Worm (Caenorhabditis elegans) whole organism, L1 larva: ENCODE data around the gene C45G9.11.

Source experiments
- C04F5.9 ChIP-seq: sonication (generic microtip); optimal IDR thresholded peaks from 2 replicates; lab custom pipeline; 2016; ENCODE audit warnings: missing genetic modification characterization, missing compliant biosample characterization
- C34B4.2 ChIP-seq: sonication (generic microtip); optimal IDR thresholded peaks from 2 replicates; lab custom pipeline; 2017; ENCODE audit warnings: mild to moderate bottlenecking, missing genetic modification characterization, missing compliant biosample characterization
- F16B12.6 ChIP-seq: fragments of 150-350 bp; optimal IDR thresholded peaks from 2 replicates; lab custom pipeline; 2014; ENCODE audit warnings: missing biosample characterization, missing genetic modification characterization
- alr-1 ChIP-seq: fragments of 200-800 bp; sonication (Bioruptor generic); optimal IDR thresholded peaks from 2 replicates; lab custom pipeline; 2018; ENCODE audit warnings: borderline replicate concordance, mild to moderate bottlenecking, missing genetic modification characterization, missing compliant biosample characterization
- aly-2 ChIP-seq: fragments of 150-350 bp; optimal IDR thresholded peaks from 2 replicates; lab custom pipeline; 2014; ENCODE audit warnings: missing biosample characterization, missing genetic modification characterization
- ceh-63 ChIP-seq: fragments of 200-800 bp; sonication (Bioruptor generic); optimal IDR thresholded peaks from 2 replicates; lab custom pipeline; 2018; ENCODE audit warnings: mild to moderate bottlenecking, missing genetic modification characterization, missing compliant biosample characterization
- ceh-82 ChIP-seq, 3 experiments: fragments of 150-350 bp in 1 of 3; sonication (generic microtip) in 2 of 3; optimal IDR thresholded peaks; 2 replicates each; lab custom pipeline; 2014 to 2017; ENCODE audit warnings: missing biosample characterization in 3 of 3, missing genetic modification characterization in 3 of 3
- ceh-88 ChIP-seq: fragments of 200-800 bp; sonication (Bioruptor generic); IDR thresholded peaks from 2 replicates; pipeline ENCODE4 v1.3.6; 2022; ENCODE audit warnings: missing genetic modification characterization, missing compliant biosample characterization
- ces-1 ChIP-seq: fragments of 150-350 bp; optimal IDR thresholded peaks from 2 replicates; lab custom pipeline; 2014; ENCODE audit warnings: missing biosample characterization, missing genetic modification reagents, missing genetic modification characterization
- dpl-1 ChIP-seq, 3 experiments: fragments of 150-350 bp in 2 of 3; sonication (generic microtip) in 1 of 3; optimal IDR thresholded peaks; 2 replicates each; lab custom pipeline; 2014 to 2017; ENCODE audit warnings: missing biosample characterization in 3 of 3, missing genetic modification characterization in 3 of 3, missing genetic modification reagents in 3 of 3
- efl-3 ChIP-seq: fragments of 200-800 bp; sonication (Bioruptor generic); optimal IDR thresholded peaks from 2 replicates; lab custom pipeline; 2018; ENCODE audit warnings: mild to moderate bottlenecking, missing genetic modification characterization, missing compliant biosample characterization
- elt-2 ChIP-seq: sonication (generic microtip); optimal IDR thresholded peaks from 2 replicates; lab custom pipeline; 2016; ENCODE audit warnings: missing genetic modification characterization, mild to moderate bottlenecking, inconsistent platforms, missing compliant biosample characterization, missing genetic modification reagents
- elt-3 ChIP-seq, 6 experiments: fragments of 150-350 bp in 1 of 6; sonication (generic microtip); optimal IDR thresholded peaks; 2 replicates each; lab custom pipeline; 2017 to 2018; ENCODE audit warnings: missing biosample characterization in 6 of 6, missing genetic modification characterization in 6 of 6, inconsistent platforms in 1 of 6
- fkh-4 ChIP-seq: sonication (generic microtip); optimal IDR thresholded peaks from 2 replicates; lab custom pipeline; 2016; ENCODE audit warnings: missing compliant biosample characterization, missing genetic modification characterization, borderline replicate concordance
- irx-1 ChIP-seq: sonication (generic microtip); optimal IDR thresholded peaks from 2 replicates; lab custom pipeline; 2016; ENCODE audit warnings: missing genetic modification characterization, missing compliant biosample characterization
- isw-1 ChIP-seq: fragments of 200-800 bp; sonication (Bioruptor generic); IDR thresholded peaks from 2 replicates; pipeline ENCODE4 v1.3.6; 2022; ENCODE audit warnings: missing genetic modification characterization, missing compliant biosample characterization
- jun-1 ChIP-seq: fragments of 150-350 bp; optimal IDR thresholded peaks from 2 replicates; lab custom pipeline; 2014; ENCODE audit warnings: missing biosample characterization, missing genetic modification reagents, missing genetic modification characterization
- lin-15B ChIP-seq: fragments of 150-350 bp; sonication (generic microtip); optimal IDR thresholded peaks from 3 replicates; lab custom pipeline; 2014; ENCODE audit warnings: missing biosample characterization, missing genetic modification characterization
- lin-39 ChIP-seq: fragments of 150-350 bp; optimal IDR thresholded peaks from 2 replicates; lab custom pipeline; 2014; ENCODE audit warnings: missing biosample characterization, missing genetic modification reagents, missing genetic modification characterization
- mab-9 ChIP-seq: fragments of 200-800 bp; sonication (Bioruptor generic); IDR thresholded peaks from 2 replicates; pipeline ENCODE4 v1.3.6; 2022; ENCODE audit warnings: missing genetic modification reagents, missing genetic modification characterization, missing compliant biosample characterization
- mdl-1 ChIP-seq, 2 experiments: fragments of 150-350 bp; optimal IDR thresholded peaks; 2 replicates each; lab custom pipeline; 2014 to 2017; ENCODE audit warnings: missing biosample characterization in 2 of 2, missing genetic modification characterization in 2 of 2, inconsistent platforms in 1 of 2
- mep-1 ChIP-seq: fragments of 150-350 bp; optimal IDR thresholded peaks from 2 replicates; lab custom pipeline; 2014; ENCODE audit warnings: missing biosample characterization, missing genetic modification characterization
- nhr-12 ChIP-seq: sonication (generic microtip); optimal IDR thresholded peaks from 2 replicates; lab custom pipeline; 2017; ENCODE audit warnings: missing biosample characterization, missing genetic modification characterization
- nhr-19 ChIP-seq: fragments of 200-800 bp; sonication (Bioruptor generic); conservative IDR thresholded peaks from 2 replicates; pipeline ENCODE4 v1.3.6; 2022; ENCODE audit warnings: missing genetic modification characterization, missing compliant biosample characterization
- nhr-20 ChIP-seq: sonication (generic microtip); optimal IDR thresholded peaks from 2 replicates; lab custom pipeline; 2016; ENCODE audit warnings: mild to moderate bottlenecking, missing genetic modification characterization, missing compliant biosample characterization
- nhr-237 ChIP-seq: fragments of 150-350 bp; optimal IDR thresholded peaks from 2 replicates; lab custom pipeline; 2014; ENCODE audit warnings: missing biosample characterization, missing genetic modification characterization
- nhr-47 ChIP-seq: sonication (generic microtip); optimal IDR thresholded peaks from 2 replicates; lab custom pipeline; 2016; ENCODE audit warnings: mild to moderate bottlenecking, missing genetic modification characterization, moderate library complexity, missing compliant biosample characterization
- nhr-71 ChIP-seq: sonication (generic microtip); optimal IDR thresholded peaks from 2 replicates; lab custom pipeline; 2016; ENCODE audit warnings: mild to moderate bottlenecking, missing genetic modification characterization, moderate library complexity, missing compliant biosample characterization
- nhr-77 ChIP-seq: fragments of 150-350 bp; optimal IDR thresholded peaks from 2 replicates; lab custom pipeline; 2014; ENCODE audit warnings: missing biosample characterization, missing genetic modification characterization
- nhr-84 ChIP-seq: sonication (generic microtip); optimal IDR thresholded peaks from 2 replicates; lab custom pipeline; 2017; ENCODE audit warnings: missing biosample characterization, missing genetic modification characterization
- nhr-85 ChIP-seq: sonication (generic microtip); peaks from one replicate; lab custom pipeline; 2016; ENCODE audit warnings: missing genetic modification characterization, inconsistent platforms, missing compliant biosample characterization
- pag-3 ChIP-seq: sonication (generic microtip); optimal IDR thresholded peaks from 2 replicates; lab custom pipeline; 2017; ENCODE audit warnings: missing genetic modification characterization, mild to moderate bottlenecking, missing compliant biosample characterization, antibody characterized with exemption, borderline replicate concordance; ENCODE audit not compliant: insufficient read depth
- pqm-1 ChIP-seq: sonication (generic microtip); optimal IDR thresholded peaks from 3 replicates; lab custom pipeline; 2017; ENCODE audit warnings: missing biosample characterization, missing genetic modification characterization
- skn-1 ChIP-seq: fragments of 150-350 bp; optimal IDR thresholded peaks from 2 replicates; lab custom pipeline; 2014; ENCODE audit warnings: missing biosample characterization, missing genetic modification characterization
- snpc-4 ChIP-seq: fragments of 150-350 bp; optimal IDR thresholded peaks from 2 replicates; lab custom pipeline; 2014; ENCODE audit warnings: missing biosample characterization, missing genetic modification characterization
- snu-23 ChIP-seq: sonication (generic microtip); optimal IDR thresholded peaks from 2 replicates; lab custom pipeline; 2016; ENCODE audit warnings: missing genetic modification characterization, missing compliant biosample characterization
- sox-4 ChIP-seq: sonication (generic microtip); optimal IDR thresholded peaks from 2 replicates; lab custom pipeline; 2016; ENCODE audit warnings: missing genetic modification characterization, missing compliant biosample characterization
- sptf-1 ChIP-seq: fragments of 150-350 bp; optimal IDR thresholded peaks from 2 replicates; lab custom pipeline; 2014; ENCODE audit warnings: missing biosample characterization, missing genetic modification characterization
- tbx-2 ChIP-seq: sonication (generic microtip); optimal IDR thresholded peaks from 2 replicates; lab custom pipeline; 2016; ENCODE audit warnings: missing genetic modification characterization, missing compliant biosample characterization
- tlp-1 ChIP-seq: fragments of 150-350 bp; optimal IDR thresholded peaks from 2 replicates; lab custom pipeline; 2014; ENCODE audit warnings: missing biosample characterization, missing genetic modification characterization
- unc-130 ChIP-seq: fragments of 150-350 bp; optimal IDR thresholded peaks from 2 replicates; lab custom pipeline; 2017; ENCODE audit warnings: missing biosample characterization, missing genetic modification characterization, inconsistent platforms
- unc-30 ChIP-seq: sonication (generic microtip); optimal IDR thresholded peaks from 2 replicates; lab custom pipeline; 2017; ENCODE audit warnings: missing biosample characterization, missing genetic modification characterization
- unc-62 ChIP-seq: fragments of 150-350 bp; optimal IDR thresholded peaks from 2 replicates; lab custom pipeline; 2014; ENCODE audit warnings: missing biosample characterization, missing genetic modification reagents, missing genetic modification characterization
- unc-98 ChIP-seq: fragments of 200-800 bp; sonication (Bioruptor generic); IDR thresholded peaks from 2 replicates; pipeline ENCODE4 v1.3.6; 2022; ENCODE audit warnings: missing genetic modification characterization, missing compliant biosample characterization
- vab-15 ChIP-seq: sonication (generic microtip); optimal IDR thresholded peaks from 2 replicates; lab custom pipeline; 2017; ENCODE audit warnings: missing genotype, mild to moderate bottlenecking, missing genetic modification characterization, missing compliant biosample characterization
- xbp-1 ChIP-seq: sonication (generic microtip); optimal IDR thresholded peaks from 2 replicates; lab custom pipeline; 2016; ENCODE audit warnings: missing genetic modification characterization, missing compliant biosample characterization
- zag-1 ChIP-seq: fragments of 150-350 bp; optimal IDR thresholded peaks from 2 replicates; lab custom pipeline; 2014; ENCODE audit warnings: missing biosample characterization, missing genetic modification characterization
- zip-4 ChIP-seq: fragments of 200-800 bp; sonication (Bioruptor generic); optimal IDR thresholded peaks from 2 replicates; lab custom pipeline; 2018; ENCODE audit warnings: mild to moderate bottlenecking, missing genetic modification characterization, moderate library complexity, missing compliant biosample characterization
- ztf-11 ChIP-seq, 2 experiments: sonication (generic microtip); optimal IDR thresholded peaks; 2 replicates each; lab custom pipeline; 2016 to 2017; ENCODE audit warnings: missing genetic modification characterization in 2 of 2, missing biosample characterization in 1 of 2, missing compliant biosample characterization in 1 of 2

Gene C45G9.11

ce11 chrIII:5080700-5081572 is 12.4 kb upstream of the C45G9.11 start (continued):
- peak; percentile 49 for TF ChIP-seq aly-2 (tag; lab: Kevin White, UChicago)
- TF ChIP-seq ztf-11 (tag; optimal IDR thresholded peaks at IDR 0.05; lab: Kevin White, UChicago) = peak in 1 of 2 experiments; percentile 84
- peak; percentile 21 for TF ChIP-seq F16B12.6 (tag; lab: Kevin White, UChicago)
- TF ChIP-seq nhr-20 (tag; lab: Kevin White, UChicago) = peak; percentile 87
- TF ChIP-seq ceh-63 (GFP tag; lab: Kevin White, UChicago) = no peak

ce11 chrIII:5078062-5078461 is 9.5 kb upstream of the C45G9.11 start:
- TF ChIP-seq mab-9 = no peak
- peak in 2 of 3 experiments; percentile 36 to 56 for TF ChIP-seq dpl-1 (GFP tag; optimal IDR thresholded peaks at IDR 0.05; lab: Kevin White, UChicago)
- peak; percentile 80 for TF ChIP-seq nhr-47 (tag; lab: Kevin White, UChicago)
- TF ChIP-seq ces-1 (GFP tag; lab: Kevin White, UChicago) = no peak
- peak; percentile 97 for TF ChIP-seq nhr-19
- TF ChIP-seq skn-1 (tag; lab: Kevin White, UChicago) = peak; percentile 90
- no peak for TF ChIP-seq isw-1 (GFP tag; lab: Robert Waterston, UW)
- TF ChIP-seq zip-4 (GFP tag; lab: Kevin White, UChicago) = no peak
- no peak for TF ChIP-seq C34B4.2 (tag; lab: Kevin White, UChicago)
- peak; percentile 45 for TF ChIP-seq nhr-77 (tag; lab: Kevin White, UChicago)
- TF ChIP-seq snu-23 (GFP tag; lab: Kevin White, UChicago) = peak; percentile 87
- peak in 3 of 6 experiments; percentile 18 to 95 (median 72) for TF ChIP-seq elt-3 (tag; optimal IDR thresholded peaks at IDR 0.05; lab: Kevin White, UChicago)
- TF ChIP-seq tlp-1 (tag; lab: Kevin White, UChicago) = no peak
- no peak for TF ChIP-seq unc-98 (GFP tag; lab: Robert Waterston, UW)
- TF ChIP-seq C04F5.9 (tag; lab: Kevin White, UChicago) = peak; percentile 13
- TF ChIP-seq nhr-20 (tag; lab: Kevin White, UChicago) = peak; percentile 96
- no peak for TF ChIP-seq sox-4 (tag; lab: Kevin White, UChicago)
- TF ChIP-seq unc-130 (tag; lab: Kevin White, UChicago) = peak; percentile 90
- no peak for TF ChIP-seq vab-15 (tag; lab: Kevin White, UChicago)
- TF ChIP-seq unc-30 (tag; lab: Kevin White, UChicago) = no peak
- TF ChIP-seq unc-62 (GFP tag; lab: Kevin White, UChicago) = no peak
- peak; percentile 94 for TF ChIP-seq nhr-71
- no peak for TF ChIP-seq pag-3 (tag; lab: Kevin White, UChicago)
- no peak for TF ChIP-seq sptf-1 (tag; lab: Kevin White, UChicago)
- TF ChIP-seq irx-1 = peak; percentile 41
- TF ChIP-seq ceh-88 = no peak
- TF ChIP-seq xbp-1 (tag; lab: Kevin White, UChicago) = peak; percentile 23
- no peak for TF ChIP-seq lin-39 (tag; lab: Kevin White, UChicago)
- TF ChIP-seq nhr-84 (tag; lab: Kevin White, UChicago) = no peak
- no peak for TF ChIP-seq fkh-4
- TF ChIP-seq tbx-2 (tag; lab: Kevin White, UChicago) = peak; percentile 86
- no peak for TF ChIP-seq nhr-12
- TF ChIP-seq mep-1 (tag; lab: Kevin White, UChicago) = peak; percentile 43
- peak; percentile 44 for TF ChIP-seq jun-1
- no peak for TF ChIP-seq lin-15B (tag; lab: Kevin White, UChicago)
- TF ChIP-seq snpc-4 = peak; percentile 53
- TF ChIP-seq pqm-1 (tag; lab: Kevin White, UChicago) = no peak
- TF ChIP-seq elt-2 (tag; lab: Kevin White, UChicago) = peak; percentile 86
- TF ChIP-seq mdl-1 (tag; optimal IDR thresholded peaks at IDR 0.05; lab: Kevin White, UChicago) = peak in 1 of 2 experiments; percentile 97
- no peak for TF ChIP-seq ceh-63 (GFP tag; lab: Kevin White, UChicago)
- TF ChIP-seq ceh-82 (tag; optimal IDR thresholded peaks at IDR 0.05; lab: Kevin White, UChicago) = peak in 1 of 3 experiments; percentile 11
- no peak for TF ChIP-seq nhr-237 (tag; lab: Kevin White, UChicago)
- no peak for TF ChIP-seq efl-3
- no peak for TF ChIP-seq zag-1 (tag; lab: Kevin White, UChicago)
- peak; percentile 90 for TF ChIP-seq nhr-85
- TF ChIP-seq alr-1 (tag; lab: Kevin White, UChicago) = no peak
- no peak for TF ChIP-seq aly-2 (tag; lab: Kevin White, UChicago)
